Comparison of ENCODE assay signal across 1 fruit fly cellular context in the genomic region with DNA sequence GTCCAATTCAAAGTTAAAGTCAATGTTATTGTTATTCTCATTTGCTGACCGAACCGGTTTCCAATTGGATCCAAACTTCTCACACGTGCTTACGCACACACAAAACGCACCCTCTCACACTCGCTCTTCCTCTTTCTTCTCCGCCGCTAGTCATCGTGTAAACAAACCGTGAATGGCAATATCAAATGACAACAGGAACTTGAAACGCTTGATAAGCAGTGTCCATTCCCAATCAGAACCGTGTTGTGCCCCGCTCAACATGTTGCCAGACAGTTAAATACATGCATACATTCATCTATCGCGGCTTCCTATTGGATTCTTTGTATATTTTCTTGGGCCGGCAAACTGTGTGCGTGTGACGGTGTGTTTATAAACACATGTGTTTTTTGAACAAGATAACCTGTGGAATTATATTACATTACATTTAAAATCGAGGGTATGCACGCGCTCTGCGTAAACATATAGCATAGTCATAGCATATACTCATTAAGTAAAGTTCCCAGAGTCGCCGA.
A peak's percentile ranks its signal among the peaks of the same experiment; 100 is the strongest.
TF ChIP-seq lines count a peak whose summit lies in the region.

No protein-coding gene starts in this region.

TF ChIP-seq in whole organism, embryonic, 481 proteins besides CTCF, POLR2A, EP300 and RAD21 (continued from another document and continues in another):
- TF ChIP-seq unpg (GFP tag; optimal IDR thresholded peaks at IDR 0.05; lab: Kevin White, UChicago) (no peak), Blimp-1 (GFP tag; optimal IDR thresholded peaks at IDR 0.05; lab: Kevin White, UChicago) (peak; percentile 11), prd (optimal IDR thresholded peaks at IDR 0.05; lab: Kevin White, UChicago) (no peak), prd (GFP tag; IDR thresholded peaks at IDR 0.05; lab: Robert Waterston, UW) (no peak), CG14667 (GFP tag; IDR thresholded peaks at IDR 0.05; lab: Robert Waterston, UW) (no peak), tll (GFP tag; optimal IDR thresholded peaks at IDR 0.05; lab: Kevin White, UChicago) (peak in 1 of 2 experiments; percentile 61), gro (GFP tag; optimal IDR thresholded peaks at IDR 0.05; lab: Kevin White, UChicago) (peak; percentile 34), CG12104 (GFP tag; optimal IDR thresholded peaks at IDR 0.05; lab: Kevin White, UChicago) (no peak), ATbp (GFP tag; optimal IDR thresholded peaks at IDR 0.05; lab: Kevin White, UChicago) (no peak), insv (GFP tag; optimal IDR thresholded peaks at IDR 0.05; lab: Kevin White, UChicago) (peak; percentile 98 to 99), NfI (GFP tag; optimal IDR thresholded peaks at IDR 0.05; lab: Kevin White, UChicago) (peak; percentile 2), Meics (GFP tag; optimal IDR thresholded peaks at IDR 0.05; lab: Kevin White, UChicago) (peak; percentile 6), Nf-YC (tag; optimal IDR thresholded peaks at IDR 0.05; lab: Kevin White, UChicago) (peak; percentile 73), Hand (GFP tag; optimal IDR thresholded peaks at IDR 0.05; lab: Kevin White, UChicago) (peak; percentile 7), Fer3 (tag; optimal IDR thresholded peaks at IDR 0.05; lab: Kevin White, UChicago) (no peak), Xrp1 (GFP tag; IDR thresholded peaks at IDR 0.05; lab: Robert Waterston, UW) (0 out of 2 replicates have a peak, but pooled peaks have one; percentile 22), CG2678 (tag; optimal IDR thresholded peaks at IDR 0.05; lab: Kevin White, UChicago) (peak; percentile 39), ssp (GFP tag; IDR thresholded peaks at IDR 0.05; lab: Robert Waterston, UW) (no peak), MTF-1 (GFP tag; optimal IDR thresholded peaks at IDR 0.05; lab: Kevin White, UChicago; ENCODE audit: borderline replicate concordance) (peak; percentile 41), grau (tag; optimal IDR thresholded peaks at IDR 0.05; lab: Kevin White, UChicago) (peak; percentile 3), D (optimal IDR thresholded peaks at IDR 0.05; lab: Kevin White, UChicago) (no peak), D (GFP tag; optimal IDR thresholded peaks at IDR 0.05; lab: Kevin White, UChicago) (peak; percentile 11), sens-2 (GFP tag; IDR thresholded peaks at IDR 0.05; lab: Robert Waterston, UW) (no peak), CG13894 (tag; optimal IDR thresholded peaks at IDR 0.05; lab: Kevin White, UChicago) (peak; percentile 67), Dad (GFP tag; optimal IDR thresholded peaks at IDR 0.05; lab: Kevin White, UChicago) (no peak), sisA (GFP tag; IDR thresholded peaks at IDR 0.05; lab: Robert Waterston, UW) (no peak), cwo (GFP tag; optimal IDR thresholded peaks at IDR 0.05; lab: Kevin White, UChicago) (peak; percentile 98), D19A (tag; optimal IDR thresholded peaks at IDR 0.05; lab: Kevin White, UChicago) (peak; percentile 42), her (GFP tag; optimal IDR thresholded peaks at IDR 0.05; lab: Kevin White, UChicago) (peak; percentile 29), CG15696 (tag; optimal IDR thresholded peaks at IDR 0.05; lab: Kevin White, UChicago) (peak; percentile 16), oc (tag; optimal IDR thresholded peaks at IDR 0.05; lab: Kevin White, UChicago) (peak; percentile 41), chinmo (GFP tag; IDR thresholded peaks at IDR 0.05; lab: Robert Waterston, UW; ENCODE audit: partially characterized antibody) (peak; percentile 85; the same call in 2 of the 4 replicates), CG15479 (GFP tag; optimal IDR thresholded peaks at IDR 0.05; lab: Kevin White, UChicago) (peak; percentile 5), CG17568 (GFP tag; optimal IDR thresholded peaks at IDR 0.05; lab: Kevin White, UChicago) (no peak), seq (GFP tag; IDR thresholded peaks at IDR 0.05; lab: Robert Waterston, UW) (no peak), row (GFP tag; IDR thresholded peaks at IDR 0.05; lab: Robert Waterston, UW) (0 out of 3 replicates have a peak, but pooled peaks have one; percentile 19), slbo (GFP tag; IDR thresholded peaks at IDR 0.05; lab: Robert Waterston, UW) (no peak), amos (GFP tag; IDR thresholded peaks at IDR 0.05; lab: Robert Waterston, UW; ENCODE audit: partially characterized antibody) (peak; percentile 22; the same call in 1 of the 2 replicates), pnt (GFP tag; optimal IDR thresholded peaks at IDR 0.05; lab: Kevin White, UChicago) (no peak), CG3726 (GFP tag; IDR thresholded peaks at IDR 0.05; lab: Robert Waterston, UW) (no peak), CG10274 (GFP tag; optimal IDR thresholded peaks at IDR 0.05; lab: Kevin White, UChicago) (no peak), CG8924 (tag; optimal IDR thresholded peaks at IDR 0.05; lab: Kevin White, UChicago) (peak; percentile 25), Hmr (GFP tag; optimal IDR thresholded peaks at IDR 0.05; lab: Kevin White, UChicago) (peak; percentile 11), Pdp1 (GFP tag; optimal IDR thresholded peaks at IDR 0.05; lab: Kevin White, UChicago) (peak in 1 of 2 experiments; percentile 47), zen (tag; optimal IDR thresholded peaks at IDR 0.05; lab: Kevin White, UChicago) (peak; percentile 29), CG3163 (GFP tag; optimal IDR thresholded peaks at IDR 0.05; lab: Kevin White, UChicago) (no peak), CG12219 (GFP tag; optimal IDR thresholded peaks at IDR 0.05; lab: Kevin White, UChicago) (peak; percentile 41), CHES-1-like (GFP tag; optimal IDR thresholded peaks at IDR 0.05; lab: Kevin White, UChicago) (peak; percentile 34), sug (tag; optimal IDR thresholded peaks at IDR 0.05; lab: Kevin White, UChicago) (peak; percentile 71), Med (GFP tag; lab: Kevin White, UChicago) (peak; percentile 90), onecut (GFP tag; IDR thresholded peaks at IDR 0.05; lab: Robert Waterston, UW) (no peak), CG13123 (GFP tag; optimal IDR thresholded peaks at IDR 0.05; lab: Kevin White, UChicago) (no peak), esg (GFP tag; conservative IDR thresholded peaks at IDR 0.05; lab: Robert Waterston, UW) (no peak), CG10462 (GFP tag; optimal IDR thresholded peaks at IDR 0.05; lab: Kevin White, UChicago) (no peak), Mes4 (GFP tag; optimal IDR thresholded peaks at IDR 0.05; lab: Kevin White, UChicago) (no peak), CG10543 (GFP tag; optimal IDR thresholded peaks at IDR 0.05; lab: Kevin White, UChicago) (peak; percentile 75), CG17385 (GFP tag; optimal IDR thresholded peaks at IDR 0.05; lab: Kevin White, UChicago) (peak; percentile 96), nerfin-1 (tag; optimal IDR thresholded peaks at IDR 0.05; lab: Kevin White, UChicago) (peak; percentile 5), CG18599 (GFP tag; optimal IDR thresholded peaks at IDR 0.05; lab: Kevin White, UChicago) (peak; percentile 40), kah (GFP tag; optimal IDR thresholded peaks at IDR 0.05; lab: Kevin White, UChicago) (peak; percentile 63), HLHmδ (GFP tag; optimal IDR thresholded peaks at IDR 0.05; lab: Kevin White, UChicago) (peak; percentile 17), ara (GFP tag; IDR thresholded peaks at IDR 0.05; lab: Robert Waterston, UW) (0 out of 2 replicates have a peak, but pooled peaks have one; percentile 38), CG6175 (GFP tag; IDR thresholded peaks at IDR 0.05; lab: Robert Waterston, UW) (no peak), Myb (GFP tag; optimal IDR thresholded peaks at IDR 0.05; lab: Kevin White, UChicago) (no peak), so (GFP tag; IDR thresholded peaks at IDR 0.05; lab: Robert Waterston, UW) (peak; percentile 72; the same call in 2 of the 3 replicates), HmgD (GFP tag; optimal IDR thresholded peaks at IDR 0.05; lab: Kevin White, UChicago) (peak; percentile 2), CG34422 (GFP tag; IDR thresholded peaks at IDR 0.05; lab: Robert Waterston, UW) (peak; percentile 82; the same call in 1 of the 3 replicates), CrebB (tag; optimal IDR thresholded peaks at IDR 0.05; lab: Kevin White, UChicago) (peak; percentile 49), bab2 (GFP tag; optimal IDR thresholded peaks at IDR 0.05; lab: Kevin White, UChicago) (peak; percentile 2), CG15514 (GFP tag; optimal IDR thresholded peaks at IDR 0.05; lab: Kevin White, UChicago) (peak; percentile 20), Rfx (GFP tag; IDR thresholded peaks at IDR 0.05; lab: Robert Waterston, UW) (peak; percentile 21; the same call in 1 of the 2 replicates), NC2β (GFP tag; optimal IDR thresholded peaks at IDR 0.05; lab: Kevin White, UChicago) (peak; percentile 13), CoRest (tag; optimal IDR thresholded peaks at IDR 0.05; lab: Kevin White, UChicago) (no peak), CG11504 (tag; optimal IDR thresholded peaks at IDR 0.05; lab: Kevin White, UChicago) (peak; percentile 99), chm (GFP tag; IDR thresholded peaks at IDR 0.05; lab: Robert Waterston, UW) (peak; percentile 16; the same call in 1 of the 2 replicates), Fer1 (GFP tag; optimal IDR thresholded peaks at IDR 0.05; lab: Kevin White, UChicago) (peak; percentile 45), CG12299 (tag; optimal IDR thresholded peaks at IDR 0.05; lab: Kevin White, UChicago) (peak; percentile 59), CG6813 (GFP tag; optimal IDR thresholded peaks at IDR 0.05; lab: Kevin White, UChicago) (peak; percentile 24), trem (tag; optimal IDR thresholded peaks at IDR 0.05; lab: Kevin White, UChicago) (peak; percentile 16), CG15269 (tag; optimal IDR thresholded peaks at IDR 0.05; lab: Kevin White, UChicago) (peak; percentile 36), ewg (GFP tag; optimal IDR thresholded peaks at IDR 0.05; lab: Kevin White, UChicago) (no peak), sens (GFP tag; lab: Kevin White, UChicago) (peak; percentile 87), CG10431 (GFP tag; optimal IDR thresholded peaks at IDR 0.05; lab: Kevin White, UChicago) (no peak), CG11696 (GFP tag; IDR thresholded peaks at IDR 0.05; lab: Robert Waterston, UW) (no peak), Nf-YB (GFP tag; optimal IDR thresholded peaks at IDR 0.05; lab: Kevin White, UChicago) (peak; percentile 70), eve (GFP tag; optimal IDR thresholded peaks at IDR 0.05; lab: Kevin White, UChicago) (no peak), mirr (GFP tag; optimal IDR thresholded peaks at IDR 0.05; lab: Kevin White, UChicago) (peak; percentile 86), dm (GFP tag; optimal IDR thresholded peaks at IDR 0.05; lab: Kevin White, UChicago) (peak; percentile 72), ERR (GFP tag; optimal IDR thresholded peaks at IDR 0.05; lab: Kevin White, UChicago) (no peak), Max (GFP tag; optimal IDR thresholded peaks at IDR 0.05; lab: Kevin White, UChicago) (peak; percentile 7), CG2120 (GFP tag; optimal IDR thresholded peaks at IDR 0.05; lab: Kevin White, UChicago) (peak; percentile 23), CG8089 (GFP tag; optimal IDR thresholded peaks at IDR 0.05; lab: Kevin White, UChicago) (no peak), CG2712 (tag; optimal IDR thresholded peaks at IDR 0.05; lab: Kevin White, UChicago) (peak; percentile 45), CG7839 (tag; optimal IDR thresholded peaks at IDR 0.05; lab: Kevin White, UChicago) (no peak), Six4 (GFP tag; optimal IDR thresholded peaks at IDR 0.05; lab: Kevin White, UChicago) (peak; percentile 48), stc (GFP tag; IDR thresholded peaks at IDR 0.05; lab: Robert Waterston, UW) (no peak), caup (GFP tag; optimal IDR thresholded peaks at IDR 0.05; lab: Kevin White, UChicago; ENCODE audit: severe bottlenecking) (peak; percentile 64), ind (GFP tag; optimal IDR thresholded peaks at IDR 0.05; lab: Kevin White, UChicago) (no peak), tx (GFP tag; optimal IDR thresholded peaks at IDR 0.05; lab: Kevin White, UChicago) (no peak), cg (GFP tag; optimal IDR thresholded peaks at IDR 0.05; lab: Kevin White, UChicago) (peak; percentile 90), Fer2 (tag; optimal IDR thresholded peaks at IDR 0.05; lab: Kevin White, UChicago) (no peak), Usf (GFP tag; optimal IDR thresholded peaks at IDR 0.05; lab: Kevin White, UChicago) (no peak), CG2199 (GFP tag; IDR thresholded peaks at IDR 0.05; lab: Robert Waterston, UW) (peak; percentile 57; the same call in 2 of the 3 replicates), CG8290 (GFP tag; optimal IDR thresholded peaks at IDR 0.05; lab: Kevin White, UChicago) (no peak), CG8290 (tag; optimal IDR thresholded peaks at IDR 0.05; lab: Kevin White, UChicago) (peak in 1 of 2 experiments; percentile 28), Taf1 (GFP tag; IDR thresholded peaks at IDR 0.05; lab: Robert Waterston, UW) (no peak), peb (GFP tag; IDR thresholded peaks at IDR 0.05; lab: Robert Waterston, UW) (no peak), stwl (tag; optimal IDR thresholded peaks at IDR 0.05; lab: Kevin White, UChicago) (peak; percentile 12), sd (tag; optimal IDR thresholded peaks at IDR 0.05; lab: Kevin White, UChicago) (peak; percentile 59), CG33557 (GFP tag; optimal IDR thresholded peaks at IDR 0.05; lab: Kevin White, UChicago) (peak; percentile 51), CG31365 (tag; optimal IDR thresholded peaks at IDR 0.05; lab: Kevin White, UChicago) (peak; percentile 86), gsb-n (tag; optimal IDR thresholded peaks at IDR 0.05; lab: Kevin White, UChicago) (peak; percentile 35), CG34224 (GFP tag; IDR thresholded peaks at IDR 0.05; lab: Robert Waterston, UW; ENCODE audit: partially characterized antibody) (no peak; the same call in 2 of the 3 replicates), Trl (optimal IDR thresholded peaks at IDR 0.05; lab: Kevin White, UChicago) (peak in 1 of 2 experiments; percentile 57), Trl (GFP tag; optimal IDR thresholded peaks at IDR 0.05; lab: Kevin White, UChicago) (no peak), ro (GFP tag; IDR thresholded peaks at IDR 0.05; lab: Robert Waterston, UW) (no peak), pan (optimal IDR thresholded peaks at IDR 0.05; lab: Kevin White, UChicago) (no peak), pan (GFP tag; optimal IDR thresholded peaks at IDR 0.05 in 1 of 2, IDR thresholded peaks at IDR 0.05 in 1 of 2) (no peak), lab (GFP tag; optimal IDR thresholded peaks at IDR 0.05; lab: Kevin White, UChicago) (peak; percentile 59), CG12236 (GFP tag; optimal IDR thresholded peaks at IDR 0.05; lab: Kevin White, UChicago) (no peak), Hmx (GFP tag; optimal IDR thresholded peaks at IDR 0.05; lab: Kevin White, UChicago) (no peak), CG1603 (tag; optimal IDR thresholded peaks at IDR 0.05; lab: Kevin White, UChicago) (peak; percentile 5), Vsx1 (GFP tag; optimal IDR thresholded peaks at IDR 0.05; lab: Kevin White, UChicago) (peak; percentile 61), twi (tag; optimal IDR thresholded peaks at IDR 0.05; lab: Kevin White, UChicago) (peak; percentile 80), CG7745 (tag; optimal IDR thresholded peaks at IDR 0.05; lab: Kevin White, UChicago) (peak; percentile 72), Dref (GFP tag; IDR thresholded peaks at IDR 0.05; lab: Robert Waterston, UW) (no peak)
